Worm (Caenorhabditis elegans): Measurements from ENCODE around the gene F55G1.15.

The F55G1.15 gene

DNA sequence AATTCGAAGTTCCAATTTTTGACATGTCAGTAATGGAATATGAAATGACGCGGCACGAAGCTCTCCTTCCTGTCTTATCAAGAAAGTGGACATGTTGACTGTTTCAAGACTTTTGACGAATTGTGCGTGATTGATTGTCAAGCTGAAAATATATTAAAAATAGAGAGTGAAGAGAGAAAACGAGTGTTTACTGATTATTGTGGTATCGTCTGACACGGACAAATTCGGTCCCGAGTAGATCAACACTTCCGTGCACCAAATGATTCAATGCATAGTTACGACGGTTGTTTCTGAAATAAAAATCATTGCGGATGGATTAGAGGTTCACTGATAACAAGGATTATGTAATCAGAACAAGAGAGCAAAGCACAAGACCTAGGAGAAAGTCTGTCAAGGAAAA is 34.1 kb downstream of the F55G1.15 start:
- no peak for TF ChIP-seq pat-9 (tag; optimal IDR thresholded peaks at IDR 0.05)
- no peak for TF ChIP-seq unc-55 (GFP tag; optimal IDR thresholded peaks at IDR 0.05)
- no peak for TF ChIP-seq madf-2 (tag; optimal IDR thresholded peaks at IDR 0.05)
- no peak for TF ChIP-seq fax-1 (tag; optimal IDR thresholded peaks at IDR 0.05)
- TF ChIP-seq C08G9.2 (tag; optimal IDR thresholded peaks at IDR 0.05) = no peak
- TF ChIP-seq syd-9 (tag; optimal IDR thresholded peaks at IDR 0.05) = no peak
- TF ChIP-seq nhr-232 (tag; optimal IDR thresholded peaks at IDR 0.05) = no peak
- TF ChIP-seq Y22D7AL.16 (tag; optimal IDR thresholded peaks at IDR 0.05) = no peak
- no peak for TF ChIP-seq ama-1 (optimal IDR thresholded peaks at IDR 0.05)
- TF ChIP-seq ceh-14 (tag; optimal IDR thresholded peaks at IDR 0.05) = no peak
- TF ChIP-seq ets-4 (tag; optimal IDR thresholded peaks at IDR 0.05) = no peak
- TF ChIP-seq F13H6.1 (tag; optimal IDR thresholded peaks at IDR 0.05) = no peak
- no peak for TF ChIP-seq K02D7.2 (tag; optimal IDR thresholded peaks at IDR 0.05)
- TF ChIP-seq hlh-6 (tag; optimal IDR thresholded peaks at IDR 0.05) = no peak
- TF ChIP-seq ceh-9 (tag; optimal IDR thresholded peaks at IDR 0.05) = no peak
- no peak for TF ChIP-seq tbx-7 (tag; optimal IDR thresholded peaks at IDR 0.05)

ce11 chrIV:7465857-7466256 is 35.4 kb downstream of the F55G1.15 start, which contains the start of gene F13B6.3:
Gene F13B6.3 (minus strand): TSS chrIV:7465957.
- TF ChIP-seq pqm-1 (tag; optimal IDR thresholded peaks at IDR 0.05) = no peak
- TF ChIP-seq madf-2 (tag; optimal IDR thresholded peaks at IDR 0.05) = no peak
- TF ChIP-seq tbx-7 (tag; optimal IDR thresholded peaks at IDR 0.05) = no peak
- no peak for TF ChIP-seq pha-2 (tag; optimal IDR thresholded peaks at IDR 0.05)
- TF ChIP-seq eyg-1 (tag; optimal IDR thresholded peaks at IDR 0.05) = no peak
- no peak for TF ChIP-seq ttx-3 (tag; optimal IDR thresholded peaks at IDR 0.05)
- no peak for TF ChIP-seq syd-9 (tag; optimal IDR thresholded peaks at IDR 0.05)
- no peak for TF ChIP-seq pag-3 (tag; optimal IDR thresholded peaks at IDR 0.05; ENCODE audit: borderline replicate concordance)
- TF ChIP-seq unc-3 (GFP tag; conservative IDR thresholded peaks at IDR 0.05) = no peak
- no peak for TF ChIP-seq unc-3 (tag; optimal IDR thresholded peaks at IDR 0.05)
- TF ChIP-seq pros-1 (tag; optimal IDR thresholded peaks at IDR 0.05) = no peak

DNA sequence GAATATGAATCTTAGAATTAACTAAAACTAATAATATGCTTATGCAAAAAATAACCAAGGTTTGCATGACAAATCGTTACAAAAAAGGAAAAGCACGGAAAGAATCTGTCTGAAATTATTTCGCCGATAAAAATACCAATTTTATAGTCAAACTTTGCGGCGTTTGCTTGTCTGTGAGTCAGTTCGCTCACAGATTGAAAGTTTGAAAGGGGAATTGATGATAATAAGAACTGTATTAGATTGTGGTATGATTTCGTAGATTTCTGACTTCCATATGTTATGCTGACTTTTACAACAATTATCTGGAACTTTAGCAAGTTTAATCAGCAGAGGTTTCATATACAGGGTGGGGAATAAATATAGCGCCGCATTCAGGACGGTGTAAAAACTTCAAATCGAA is 41.0 kb downstream of the F55G1.15 start, which contains the start of gene F13B6.2:
TSS of gene F13B6.2 (minus strand) at position 101 of the 400 bp plus-strand sequence.
- TF ChIP-seq C08G9.2 (tag; optimal IDR thresholded peaks at IDR 0.05) = no peak
- no peak for TF ChIP-seq mec-3 (tag; optimal IDR thresholded peaks at IDR 0.05; ENCODE audit: borderline replicate concordance)
- TF ChIP-seq lim-6 (tag; optimal IDR thresholded peaks at IDR 0.05) = no peak
- no peak for TF ChIP-seq tbx-7 (tag; optimal IDR thresholded peaks at IDR 0.05)
- no peak for TF ChIP-seq fkh-6 (tag; optimal IDR thresholded peaks at IDR 0.05)
- no peak for TF ChIP-seq sdc-2 (tag; optimal IDR thresholded peaks at IDR 0.05)
- no peak for TF ChIP-seq pag-3 (tag; optimal IDR thresholded peaks at IDR 0.05; ENCODE audit: borderline replicate concordance)
- TF ChIP-seq ama-1 (optimal IDR thresholded peaks at IDR 0.05) = no peak
- TF ChIP-seq dve-1 (tag; optimal IDR thresholded peaks at IDR 0.05) = no peak
- no peak for TF ChIP-seq npax-4 (tag; optimal IDR thresholded peaks at IDR 0.05)
- TF ChIP-seq pat-9 (tag; optimal IDR thresholded peaks at IDR 0.05) = no peak
- no peak for TF ChIP-seq che-1 (tag; optimal IDR thresholded peaks at IDR 0.05)
- no peak for TF ChIP-seq Y22D7AL.16 (tag; optimal IDR thresholded peaks at IDR 0.05)
- no peak for TF ChIP-seq ceh-24 (tag; optimal IDR thresholded peaks at IDR 0.05)
- TF ChIP-seq ceh-34 (tag; optimal IDR thresholded peaks at IDR 0.05) = no peak
- no peak for TF ChIP-seq hlh-13 (GFP tag; optimal IDR thresholded peaks at IDR 0.05)
- TF ChIP-seq hlh-15 (tag; optimal IDR thresholded peaks at IDR 0.05) = no peak
- TF ChIP-seq K02D7.2 (tag; optimal IDR thresholded peaks at IDR 0.05) = no peak

- TF ChIP-seq ceh-19 (GFP tag; optimal IDR thresholded peaks at IDR 0.05) (no peak), tbx-7 (tag; optimal IDR thresholded peaks at IDR 0.05) (no peak), unc-3 (GFP tag; conservative IDR thresholded peaks at IDR 0.05) (no peak), unc-3 (tag; optimal IDR thresholded peaks at IDR 0.05) (no peak), unc-55 (GFP tag; optimal IDR thresholded peaks at IDR 0.05) (no peak)
Observed at ce11 chrIV:7456225-7456624, 45.0 kb downstream of the F55G1.15 start, which contains the start of gene F13B6.1. Gene F13B6.1 (plus strand): TSS chrIV:7456525.

Data from whole organism, late embryonic.